Worm (Caenorhabditis elegans): ENCODE measurements around the gene R07B7.10.

The R07B7.10 gene

DNA sequence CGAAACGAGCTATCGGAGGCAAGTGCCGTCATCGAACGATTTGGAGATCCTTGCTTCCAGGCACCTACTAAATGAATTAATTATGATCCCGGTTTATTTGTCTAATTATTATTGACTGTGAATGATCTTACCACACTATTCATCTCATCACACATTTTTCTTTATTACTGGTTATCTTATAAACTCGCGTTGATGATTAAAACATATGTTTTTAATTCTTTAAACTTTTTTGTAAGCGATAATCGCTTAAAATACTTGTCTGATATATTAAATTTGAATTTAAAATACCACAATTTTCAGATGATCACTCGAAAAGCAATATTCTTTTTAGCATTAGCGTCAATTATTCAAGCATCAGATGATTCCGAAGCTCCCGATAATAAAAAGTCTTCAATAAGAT is 37.9 kb upstream of the R07B7.10 start, which contains the start of gene F10C2.5:
Gene F10C2.5 (plus strand): TSS at position 301 of the 400 bp plus-strand sequence.
- no peak for TF ChIP-seq ama-1 (optimal IDR thresholded peaks at IDR 0.05)
- TF ChIP-seq sea-1 (GFP tag; conservative IDR thresholded peaks at IDR 0.05): no peak
- TF ChIP-seq B0310.2 (tag; optimal IDR thresholded peaks at IDR 0.05): no peak
- TF ChIP-seq hnd-1 (tag; optimal IDR thresholded peaks at IDR 0.05): no peak
- TF ChIP-seq ceh-36 (tag; optimal IDR thresholded peaks at IDR 0.05): no peak
- TF ChIP-seq tbx-37 (GFP tag; conservative IDR thresholded peaks at IDR 0.05): no peak
- TF ChIP-seq hmg-4 (GFP tag; optimal IDR thresholded peaks at IDR 0.05): no peak
- no peak for TF ChIP-seq aly-1 (tag; optimal IDR thresholded peaks at IDR 0.05)
- no peak for TF ChIP-seq ceh-13 (GFP tag; optimal IDR thresholded peaks at IDR 0.05)
- no peak for TF ChIP-seq tra-4 (tag; optimal IDR thresholded peaks at IDR 0.05)
- TF ChIP-seq tbx-11 (GFP tag; IDR thresholded peaks at IDR 0.05): no peak
- no peak for TF ChIP-seq pes-1 (GFP tag; IDR thresholded peaks at IDR 0.05)
- TF ChIP-seq scrt-1 (GFP tag; IDR thresholded peaks at IDR 0.05): no peak
- TF ChIP-seq ets-7 (tag; optimal IDR thresholded peaks at IDR 0.05): no peak
- TF ChIP-seq flt-1 (GFP tag; IDR thresholded peaks at IDR 0.05): no peak
- no peak for TF ChIP-seq F13C5.2 (tag; optimal IDR thresholded peaks at IDR 0.05)
- no peak for TF ChIP-seq hmbx-1 (tag; optimal IDR thresholded peaks at IDR 0.05)

DNA sequence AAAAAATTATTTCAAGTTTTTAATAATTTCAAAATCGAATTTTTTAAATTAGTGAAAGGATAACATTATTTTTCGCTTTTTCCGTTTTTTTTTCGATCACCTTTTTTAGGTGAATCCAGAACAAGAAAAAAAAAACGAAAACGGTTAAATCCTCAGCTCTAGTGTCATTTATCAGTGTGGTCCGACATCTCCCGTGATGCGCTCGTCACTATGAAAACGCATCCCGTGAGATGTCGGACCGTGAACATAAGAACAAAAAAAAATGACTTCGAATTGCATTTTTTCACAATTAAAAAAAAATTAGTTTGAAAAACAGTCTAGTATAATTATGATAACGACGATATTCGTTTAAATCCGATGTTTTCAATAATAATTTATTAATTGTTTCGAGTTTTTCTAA is 35.3 kb upstream of the R07B7.10 start:
- TF ChIP-seq scrt-1 (GFP tag; IDR thresholded peaks at IDR 0.05) (no peak), flt-1 (GFP tag; IDR thresholded peaks at IDR 0.05) (no peak), aly-1 (tag; optimal IDR thresholded peaks at IDR 0.05) (no peak), sea-1 (GFP tag; conservative IDR thresholded peaks at IDR 0.05) (no peak), ceh-36 (tag; optimal IDR thresholded peaks at IDR 0.05) (no peak), tra-4 (tag; optimal IDR thresholded peaks at IDR 0.05) (no peak), hmg-4 (GFP tag; optimal IDR thresholded peaks at IDR 0.05) (no peak), ceh-13 (GFP tag; optimal IDR thresholded peaks at IDR 0.05) (no peak)

DNA sequence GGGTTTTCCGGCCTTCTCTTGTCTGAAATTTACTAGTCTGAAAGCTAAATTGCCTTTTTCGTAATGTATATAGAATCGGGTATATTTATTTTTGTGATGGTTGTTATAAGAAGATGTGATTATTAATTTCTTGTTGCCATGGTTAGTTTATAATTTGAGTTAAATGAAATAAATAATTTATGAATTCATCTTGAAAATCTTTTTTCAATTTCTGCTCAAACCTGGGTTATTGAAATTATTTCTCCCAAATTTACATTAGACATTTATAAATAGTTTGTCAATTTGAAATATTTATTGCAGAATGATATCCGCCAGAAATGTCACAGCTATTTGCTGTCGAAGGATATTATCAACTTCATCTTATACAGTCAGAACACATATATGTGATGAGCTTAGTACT is 34.6 kb upstream of the R07B7.10 start, which contains the start of gene dars-2:
Gene dars-2 (plus strand): TSS at position 301 of the 400 bp plus-strand sequence.
- no peak for TF ChIP-seq hmg-4 (GFP tag; optimal IDR thresholded peaks at IDR 0.05)
- no peak for TF ChIP-seq ets-7 (tag; optimal IDR thresholded peaks at IDR 0.05)
- no peak for TF ChIP-seq hnd-1 (tag; optimal IDR thresholded peaks at IDR 0.05)
- no peak for TF ChIP-seq aly-1 (tag; optimal IDR thresholded peaks at IDR 0.05)
- TF ChIP-seq ceh-13 (GFP tag; optimal IDR thresholded peaks at IDR 0.05): no peak
- TF ChIP-seq F13C5.2 (tag; optimal IDR thresholded peaks at IDR 0.05): no peak
- no peak for TF ChIP-seq ceh-36 (tag; optimal IDR thresholded peaks at IDR 0.05)
- no peak for TF ChIP-seq tbx-11 (GFP tag; IDR thresholded peaks at IDR 0.05)
- TF ChIP-seq pes-1 (GFP tag; IDR thresholded peaks at IDR 0.05): no peak
- no peak for TF ChIP-seq sea-1 (GFP tag; conservative IDR thresholded peaks at IDR 0.05)
- TF ChIP-seq scrt-1 (GFP tag; IDR thresholded peaks at IDR 0.05): no peak
- no peak for TF ChIP-seq hmbx-1 (tag; optimal IDR thresholded peaks at IDR 0.05)
- no peak for TF ChIP-seq tbx-37 (GFP tag; conservative IDR thresholded peaks at IDR 0.05)

DNA sequence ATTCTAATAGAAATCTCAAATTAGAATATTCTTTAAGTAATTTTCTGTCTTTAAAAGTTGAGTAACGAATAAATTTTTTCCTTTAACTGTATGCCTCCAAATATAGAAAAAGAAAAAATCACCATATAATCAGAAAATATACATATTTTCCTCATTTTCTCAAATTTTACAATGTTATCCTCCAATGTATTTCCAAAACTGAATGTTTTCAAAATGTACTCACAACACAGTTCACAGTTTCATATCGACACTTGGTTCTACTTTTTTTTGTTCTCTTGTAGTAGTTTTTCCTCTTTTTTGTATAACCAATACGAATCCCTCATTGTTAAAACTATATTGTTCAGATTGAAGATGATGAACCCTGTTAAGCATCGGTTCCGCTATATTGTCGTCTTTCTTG is 29.4 kb upstream of the R07B7.10 start, which contains the start of gene F10C2.7:
Gene F10C2.7 (plus strand): TSS at position 301 of the 400 bp plus-strand sequence.
- no peak for TF ChIP-seq hnd-1 (tag; optimal IDR thresholded peaks at IDR 0.05)
- no peak for TF ChIP-seq F13C5.2 (tag; optimal IDR thresholded peaks at IDR 0.05)
- no peak for TF ChIP-seq scrt-1 (GFP tag; IDR thresholded peaks at IDR 0.05)
- no peak for TF ChIP-seq ceh-13 (GFP tag; optimal IDR thresholded peaks at IDR 0.05)
- no peak for TF ChIP-seq tbx-37 (GFP tag; conservative IDR thresholded peaks at IDR 0.05)
- no peak for TF ChIP-seq flt-1 (GFP tag; IDR thresholded peaks at IDR 0.05)
- TF ChIP-seq hmg-4 (GFP tag; optimal IDR thresholded peaks at IDR 0.05): no peak
- no peak for TF ChIP-seq hmbx-1 (tag; optimal IDR thresholded peaks at IDR 0.05)
- no peak for TF ChIP-seq tbx-11 (GFP tag; IDR thresholded peaks at IDR 0.05)
- no peak for TF ChIP-seq aly-1 (tag; optimal IDR thresholded peaks at IDR 0.05)
- TF ChIP-seq ets-7 (tag; optimal IDR thresholded peaks at IDR 0.05): no peak
- TF ChIP-seq pes-1 (GFP tag; IDR thresholded peaks at IDR 0.05): no peak
- TF ChIP-seq ama-1 (optimal IDR thresholded peaks at IDR 0.05): no peak
- TF ChIP-seq ceh-36 (tag; optimal IDR thresholded peaks at IDR 0.05): no peak
- TF ChIP-seq sea-1 (GFP tag; conservative IDR thresholded peaks at IDR 0.05): no peak
- no peak for TF ChIP-seq tra-4 (tag; optimal IDR thresholded peaks at IDR 0.05)
- no peak for TF ChIP-seq B0310.2 (tag; optimal IDR thresholded peaks at IDR 0.05)

DNA sequence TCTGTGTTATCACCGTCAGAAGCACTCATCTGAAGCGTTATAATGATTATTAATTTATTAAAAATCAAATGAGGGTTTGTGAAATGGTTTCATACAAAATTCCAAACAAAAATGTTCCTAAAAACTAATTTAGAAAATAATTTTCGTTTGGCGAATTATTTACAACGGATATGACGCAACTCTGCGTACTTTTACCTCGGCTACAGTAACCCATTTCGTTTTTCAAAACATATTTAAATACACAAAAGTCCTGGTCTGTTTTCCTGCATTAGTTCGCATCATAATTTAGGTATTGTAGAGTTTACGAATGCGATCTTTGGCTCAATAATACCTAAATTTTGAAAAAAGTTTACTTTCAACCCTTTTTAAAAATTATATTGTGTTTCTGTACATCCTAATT is 23.3 kb upstream of the R07B7.10 start, which contains the start of gene R07B7.2:
Gene R07B7.2 (minus strand): TSS at position 35 of the 400 bp plus-strand sequence.
- no peak for TF ChIP-seq flt-1 (GFP tag; IDR thresholded peaks at IDR 0.05)
- no peak for TF ChIP-seq tra-4 (tag; optimal IDR thresholded peaks at IDR 0.05)
- TF ChIP-seq B0310.2 (tag; optimal IDR thresholded peaks at IDR 0.05): no peak
- no peak for TF ChIP-seq ceh-36 (tag; optimal IDR thresholded peaks at IDR 0.05)
- no peak for TF ChIP-seq tbx-11 (GFP tag; IDR thresholded peaks at IDR 0.05)

DNA sequence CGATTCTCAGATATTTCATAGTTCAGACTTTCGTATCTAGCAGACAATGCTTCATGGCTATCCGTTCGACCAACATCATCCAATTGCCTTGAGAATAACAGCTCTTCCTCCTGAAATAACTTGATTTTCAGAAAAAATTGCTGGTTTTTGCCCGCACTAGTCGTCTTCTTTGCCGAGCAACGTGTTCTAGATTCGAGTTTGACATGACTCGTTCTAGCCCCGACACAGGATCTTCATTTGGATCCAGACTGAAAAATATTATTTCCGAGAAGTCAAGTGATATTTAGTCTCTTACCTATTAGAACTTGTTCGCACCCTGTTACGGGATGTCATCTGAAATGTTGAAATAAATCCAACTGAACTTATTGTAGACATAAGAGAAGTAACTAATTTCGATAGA is 20.0 kb upstream of the R07B7.10 start, which contains the start of gene clh-6:
Gene clh-6 (minus strand): TSS at position 333 of the 400 bp plus-strand sequence.
- peak; percentile 79 for TF ChIP-seq ama-1 (optimal IDR thresholded peaks at IDR 0.05)
- TF ChIP-seq tra-4 (tag; optimal IDR thresholded peaks at IDR 0.05): no peak
- TF ChIP-seq ceh-13 (GFP tag; optimal IDR thresholded peaks at IDR 0.05): no peak

DNA sequence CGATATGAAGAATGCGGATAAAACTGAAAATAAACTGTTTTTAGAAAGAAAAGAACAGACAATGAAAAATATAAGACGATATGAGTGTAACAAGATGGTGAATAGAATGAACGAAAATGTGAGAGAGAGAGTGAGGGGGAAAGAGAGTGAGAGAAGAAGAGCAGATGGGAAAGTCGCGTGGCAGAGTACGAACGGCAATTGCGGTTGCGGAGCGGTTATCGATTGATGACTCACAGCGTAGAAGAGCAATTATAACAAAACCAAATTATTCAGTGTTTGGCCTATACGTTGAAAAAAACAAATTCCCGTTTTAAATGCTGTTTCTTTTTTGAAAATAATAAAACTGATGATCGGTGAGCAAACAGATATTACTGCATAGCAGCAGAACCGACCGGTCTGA is 17.6 kb upstream of the R07B7.10 start, which contains the start of gene pqn-53:
Gene pqn-53 (minus strand): TSS at position 23 of the 400 bp plus-strand sequence.
- TF ChIP-seq ets-7 (tag; optimal IDR thresholded peaks at IDR 0.05) (no peak), tbx-37 (GFP tag; conservative IDR thresholded peaks at IDR 0.05) (no peak), hnd-1 (tag; optimal IDR thresholded peaks at IDR 0.05) (no peak), tbx-11 (GFP tag; IDR thresholded peaks at IDR 0.05) (no peak), tra-4 (tag; optimal IDR thresholded peaks at IDR 0.05) (no peak), flt-1 (GFP tag; IDR thresholded peaks at IDR 0.05) (no peak), hmbx-1 (tag; optimal IDR thresholded peaks at IDR 0.05) (no peak), scrt-1 (GFP tag; IDR thresholded peaks at IDR 0.05) (no peak), aly-1 (tag; optimal IDR thresholded peaks at IDR 0.05) (no peak), sea-1 (GFP tag; conservative IDR thresholded peaks at IDR 0.05) (no peak), ceh-13 (GFP tag; optimal IDR thresholded peaks at IDR 0.05) (no peak), hmg-4 (GFP tag; optimal IDR thresholded peaks at IDR 0.05) (no peak), F13C5.2 (tag; optimal IDR thresholded peaks at IDR 0.05) (no peak), ceh-36 (tag; optimal IDR thresholded peaks at IDR 0.05) (no peak), pes-1 (GFP tag; IDR thresholded peaks at IDR 0.05) (no peak)
